Fruit fly (Drosophila melanogaster): ENCODE results near the gene RPA2.

Gene RPA2

DNA sequence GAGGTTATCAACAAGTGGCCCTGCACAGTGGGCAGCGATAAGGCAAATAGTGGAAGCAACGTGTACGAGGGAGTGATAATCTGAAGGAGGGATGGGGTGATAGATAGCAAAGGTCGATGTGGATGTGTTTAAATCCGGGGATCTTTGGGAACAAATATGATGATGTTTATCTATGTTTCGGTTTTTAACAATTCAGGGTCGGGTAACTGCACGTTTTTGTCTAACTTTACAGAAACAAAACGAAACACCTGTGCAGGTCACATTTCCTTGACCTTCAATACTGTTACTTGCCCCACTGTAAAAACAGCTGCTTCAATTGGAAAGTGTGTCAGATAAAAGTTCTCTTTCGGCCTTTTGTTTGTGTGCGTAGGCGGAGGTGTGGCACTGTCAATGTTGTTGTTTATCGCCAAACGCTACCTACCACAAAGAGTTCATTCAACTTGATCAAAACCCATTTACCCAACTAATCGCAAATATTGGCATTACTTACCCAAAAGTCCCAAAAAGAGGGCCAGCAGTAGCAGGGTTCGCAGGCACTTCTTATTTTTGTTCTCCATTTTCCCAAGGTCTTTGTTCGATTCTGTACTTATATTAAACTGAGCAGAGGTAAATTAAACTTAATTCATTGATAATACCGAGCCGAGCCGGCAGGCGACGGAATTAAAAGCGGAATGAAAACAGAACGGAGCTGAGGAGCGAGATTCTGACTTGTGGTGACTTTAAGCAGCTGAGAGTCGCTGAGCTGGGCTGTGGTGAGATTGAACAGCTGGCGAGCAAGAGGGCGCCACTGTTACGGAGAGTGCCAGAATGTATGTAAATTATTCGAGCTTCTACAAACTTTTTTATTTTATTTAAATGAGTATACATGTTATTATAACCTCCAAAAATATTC, 3.5 kb downstream of the RPA2 start, which contains the start of gene Mtp (continued):
- peak; percentile 51 for TF ChIP-seq gcm2 (GFP tag; optimal IDR thresholded peaks at IDR 0.05)
- peak; percentile 47 for TF ChIP-seq Dad (GFP tag; optimal IDR thresholded peaks at IDR 0.05)
- TF ChIP-seq crp (GFP tag; optimal IDR thresholded peaks at IDR 0.05): peak; percentile 88 to 99
- peak; percentile 57 for TF ChIP-seq Atf6 (GFP tag; IDR thresholded peaks at IDR 0.05)
- no peak for TF ChIP-seq CG42726 (GFP tag; IDR thresholded peaks at IDR 0.05; ENCODE audit: partially characterized antibody)
- TF ChIP-seq Aef1 (GFP tag; IDR thresholded peaks at IDR 0.05): no peak; the same call in 2 of the 3 replicates
- TF ChIP-seq Mrtf (GFP tag; IDR thresholded peaks at IDR 0.05): no peak; the same call in 2 of the 3 replicates
- TF ChIP-seq E2f1 (GFP tag; IDR thresholded peaks at IDR 0.05): peak; percentile 17; the same call in 1 of the 2 replicates
- TF ChIP-seq ap (GFP tag; IDR thresholded peaks at IDR 0.05): no peak
- no peak for TF ChIP-seq NFAT (GFP tag; IDR thresholded peaks at IDR 0.05)
- peak; percentile 66 for TF ChIP-seq Camta (GFP tag; optimal IDR thresholded peaks at IDR 0.05)
- peak; percentile 29 for TF ChIP-seq CG8290 (GFP tag; optimal IDR thresholded peaks at IDR 0.05)
- TF ChIP-seq CG8290 (tag; optimal IDR thresholded peaks at IDR 0.05): peak; percentile 35 to 78
- TF ChIP-seq dimm (GFP tag; IDR thresholded peaks at IDR 0.05): no peak
- peak; percentile 76 for TF ChIP-seq dmrt11E (tag; optimal IDR thresholded peaks at IDR 0.05)
- peak; percentile 77 for TF ChIP-seq zfh1 (GFP tag; IDR thresholded peaks at IDR 0.05)
- TF ChIP-seq CG9215 (GFP tag; IDR thresholded peaks at IDR 0.05): peak; percentile 28; the same call in 1 of the 2 replicates
- peak; percentile 69 for TF ChIP-seq twi (tag; optimal IDR thresholded peaks at IDR 0.05)
- peak; percentile 81 for TF ChIP-seq pb (GFP tag; optimal IDR thresholded peaks at IDR 0.05)
- TF ChIP-seq CG10654 (GFP tag; optimal IDR thresholded peaks at IDR 0.05): peak; percentile 45
- TF ChIP-seq Fer1 (GFP tag; optimal IDR thresholded peaks at IDR 0.05): peak; percentile 57
- peak; percentile 76 for TF ChIP-seq CG9727 (GFP tag; optimal IDR thresholded peaks at IDR 0.05)
- peak; percentile 79 for TF ChIP-seq HLH54F (GFP tag; optimal IDR thresholded peaks at IDR 0.05)
- TF ChIP-seq CG31441 (GFP tag; IDR thresholded peaks at IDR 0.05): peak; percentile 69
- TF ChIP-seq ab (GFP tag; optimal IDR thresholded peaks at IDR 0.05): peak; percentile 54
- peak; percentile 69 for TF ChIP-seq Chrac-16 (GFP tag; optimal IDR thresholded peaks at IDR 0.05)
- no peak; the same call in 2 of the 3 replicates for TF ChIP-seq CG3726 (GFP tag; IDR thresholded peaks at IDR 0.05)
- peak; percentile 27 for TF ChIP-seq Hey (tag; optimal IDR thresholded peaks at IDR 0.05)
- TF ChIP-seq tx (GFP tag; optimal IDR thresholded peaks at IDR 0.05): peak; percentile 75
- peak; percentile 67 for TF ChIP-seq CG11398 (GFP tag; optimal IDR thresholded peaks at IDR 0.05)
- TF ChIP-seq sr (GFP tag; IDR thresholded peaks at IDR 0.05): no peak; the same call in 2 of the 3 replicates
- TF ChIP-seq CG10209 (GFP tag; optimal IDR thresholded peaks at IDR 0.05): peak; percentile 80
- TF ChIP-seq CG30020 (tag; optimal IDR thresholded peaks at IDR 0.05): peak; percentile 58
- peak; percentile 59 for TF ChIP-seq Myb (GFP tag; optimal IDR thresholded peaks at IDR 0.05)
- TF ChIP-seq Opbp (GFP tag; IDR thresholded peaks at IDR 0.05; ENCODE audit: partially characterized antibody): peak; percentile 42; the same call in 1 of the 3 replicates
- TF ChIP-seq ham (GFP tag; IDR thresholded peaks at IDR 0.05): no peak
- TF ChIP-seq kah (GFP tag; optimal IDR thresholded peaks at IDR 0.05): peak; percentile 71
- TF ChIP-seq so (GFP tag; IDR thresholded peaks at IDR 0.05): peak; percentile 73; the same call in 2 of the 3 replicates
- peak; percentile 22 for TF ChIP-seq BEAF-32 (GFP tag; optimal IDR thresholded peaks at IDR 0.05)
- no peak for TF ChIP-seq Deaf1 (tag; optimal IDR thresholded peaks at IDR 0.05)
- peak; percentile 88 for TF ChIP-seq shn (GFP tag; optimal IDR thresholded peaks at IDR 0.05)
- TF ChIP-seq nom (GFP tag; optimal IDR thresholded peaks at IDR 0.05): peak; percentile 34
- TF ChIP-seq exex (tag; optimal IDR thresholded peaks at IDR 0.05): no peak
- TF ChIP-seq phol (tag; optimal IDR thresholded peaks at IDR 0.05): peak; percentile 75
- peak; percentile 43 for TF ChIP-seq CG12744 (GFP tag; optimal IDR thresholded peaks at IDR 0.05)
- peak; percentile 29 for TF ChIP-seq B-H2 (GFP tag; optimal IDR thresholded peaks at IDR 0.05)
- TF ChIP-seq CG9609 (GFP tag; optimal IDR thresholded peaks at IDR 0.05): peak; percentile 83
- TF ChIP-seq CG13287 (GFP tag; IDR thresholded peaks at IDR 0.05; ENCODE audit: partially characterized antibody): peak; percentile 35; the same call in 1 of the 2 replicates
- peak; percentile 67 for TF ChIP-seq CG12942 (GFP tag; optimal IDR thresholded peaks at IDR 0.05)
